Worm (Caenorhabditis elegans) whole organism, dauer: ENCODE data around the gene col-89.

Source experiments
- unc-62 ChIP-seq: sonication (generic microtip); optimal IDR thresholded peaks from 2 replicates; lab custom pipeline; 2017; ENCODE audit warnings: missing biosample characterization, missing genetic modification reagents, missing genetic modification characterization

The col-89 gene

ce11 chrIII:4796039-4796438 lies 48.1 kb downstream of the col-89 start:
- no peak for TF ChIP-seq unc-62 (GFP tag; lab: Kevin White, UChicago)

- no peak for TF ChIP-seq unc-62 (GFP tag; lab: Kevin White, UChicago)
Measured at ce11 chrIII:4796536-4796935, 48.6 kb downstream of the col-89 start, which contains the start of gene tag-325. Gene tag-325, plus strand, starts transcription at chrIII:4796836.
